Worm (Caenorhabditis elegans) whole organism, L1 larva: ENCODE measurements around the gene C54D10.9.

Source experiments
- aly-2 ChIP-seq: fragments of 150-350 bp; optimal IDR thresholded peaks from 2 replicates; lab custom pipeline; 2014; ENCODE audit warnings: missing biosample characterization, missing genetic modification characterization
- ama-1 ChIP-seq: fragments of 150-350 bp; optimal IDR thresholded peaks from 2 replicates; lab custom pipeline; 2014
- ceh-90 ChIP-seq: sonication (generic microtip); optimal IDR thresholded peaks from 2 replicates; lab custom pipeline; 2016; ENCODE audit warnings: missing genetic modification characterization, missing compliant biosample characterization
- efl-1 ChIP-seq, 4 experiments: fragments of 150-350 bp; optimal IDR thresholded peaks in 3 of 4; peaks in 1 of 4; 1 replicate in 1 of 4; 2 replicates in 3 of 4; lab custom pipeline; 2014; ENCODE audit warnings: missing biosample characterization in 2 of 4, missing genetic modification characterization in 2 of 4, missing genetic modification reagents in 2 of 4
- ets-5 ChIP-seq: fragments of 200-800 bp; sonication (Bioruptor generic); IDR thresholded peaks from 2 replicates; pipeline ENCODE4 v1.3.6; 2022; ENCODE audit warnings: missing genetic modification characterization, missing compliant biosample characterization
- hlh-4 ChIP-seq: sonication (generic microtip); optimal IDR thresholded peaks from 2 replicates; lab custom pipeline; 2016; ENCODE audit warnings: mild to moderate bottlenecking, missing genetic modification characterization, missing compliant biosample characterization
- jun-1 ChIP-seq: fragments of 150-350 bp; optimal IDR thresholded peaks from 2 replicates; lab custom pipeline; 2014; ENCODE audit warnings: missing biosample characterization, missing genetic modification reagents, missing genetic modification characterization
- unc-86 ChIP-seq: sonication (generic microtip); optimal IDR thresholded peaks from 2 replicates; lab custom pipeline; 2016; ENCODE audit warnings: missing genetic modification characterization, missing compliant biosample characterization

DNA sequence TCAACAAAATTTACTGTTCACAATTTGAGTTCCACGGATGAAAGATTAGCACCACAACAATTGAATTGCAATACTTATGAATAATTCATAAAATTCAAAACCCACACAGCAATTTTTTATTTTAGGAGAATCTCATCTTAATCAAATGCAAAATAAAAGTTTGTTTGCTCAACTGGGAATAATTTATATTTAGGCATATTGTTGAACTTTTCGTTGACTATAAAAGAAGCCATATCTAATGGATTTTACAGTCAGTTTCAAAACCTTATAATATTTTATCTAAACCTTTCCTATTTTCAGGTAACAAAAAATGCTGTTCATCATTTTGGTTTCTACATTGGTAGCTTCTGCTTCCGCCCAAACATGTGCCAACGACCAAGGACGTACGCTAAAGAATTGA lies 28.7 kb upstream of the C54D10.9 start, which contains the start of gene C54D10.3:
- TF ChIP-seq ama-1 (lab: Kevin White, UChicago), result no peak
- TF ChIP-seq jun-1, result no peak
- TF ChIP-seq ceh-90, result no peak
- no peak for TF ChIP-seq hlh-4
- TF ChIP-seq ets-5, result no peak
- TF ChIP-seq unc-86, result no peak
- no peak for TF ChIP-seq aly-2 (tag; lab: Kevin White, UChicago)
- no peak for TF ChIP-seq efl-1 (optimal IDR thresholded peaks at IDR 0.05; lab: Kevin White, UChicago)
- no peak for TF ChIP-seq efl-1 (GFP tag; optimal IDR thresholded peaks at IDR 0.05 in 1 of 2; lab: Kevin White, UChicago)
